Fruit fly (Drosophila melanogaster): ENCODE measurements around the gene ca.

Gene ca

DNA sequence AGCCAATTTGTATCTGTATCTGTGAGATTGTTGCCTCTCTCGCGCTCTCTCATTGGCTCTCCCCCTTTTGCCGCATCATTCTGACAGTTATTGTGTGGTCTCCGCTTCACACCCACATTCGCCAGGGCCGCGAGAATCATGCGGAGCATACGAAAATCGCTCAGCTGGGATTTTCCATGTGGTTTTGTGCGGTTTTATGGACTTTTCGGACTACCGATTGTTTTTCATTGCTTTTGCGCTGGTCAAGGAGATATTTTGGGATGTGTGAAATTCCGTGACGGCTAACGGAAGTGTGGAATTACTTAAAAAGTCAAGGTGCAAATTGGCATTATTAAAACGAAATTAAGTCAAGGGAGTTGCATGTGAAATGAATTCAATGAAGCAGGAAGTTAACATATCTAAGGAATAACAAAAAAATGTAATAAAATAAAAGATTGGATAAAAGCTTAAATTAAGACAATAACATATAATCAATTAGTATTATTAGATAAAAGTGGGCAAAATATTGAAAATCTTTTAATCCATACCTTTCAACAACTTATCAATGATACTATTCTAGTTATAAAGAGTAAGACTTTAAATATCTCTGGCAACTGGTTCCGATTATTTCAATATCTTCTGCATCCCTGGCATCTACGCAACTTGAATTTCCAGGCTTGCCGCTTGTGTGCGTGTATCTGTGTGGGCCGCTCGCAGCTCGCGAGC, 34.4 kb upstream of the ca start (continued):
- TF ChIP-seq CG34406 (GFP tag; optimal IDR thresholded peaks at IDR 0.05) (peak; percentile 30), CG1621 (tag; optimal IDR thresholded peaks at IDR 0.05) (no peak), pdm3 (GFP tag; optimal IDR thresholded peaks at IDR 0.05) (peak; percentile 45), Blimp-1 (GFP tag; optimal IDR thresholded peaks at IDR 0.05) (peak; percentile 16), CG8319 (GFP tag; optimal IDR thresholded peaks at IDR 0.05) (no peak), CG6163 (GFP tag; IDR thresholded peaks at IDR 0.05) (peak; percentile 74), Sox15 (GFP tag; optimal IDR thresholded peaks at IDR 0.05) (no peak), lz (GFP tag; optimal IDR thresholded peaks at IDR 0.05) (peak; percentile 61), achi (GFP tag; optimal IDR thresholded peaks at IDR 0.05) (peak; percentile 69)

DNA sequence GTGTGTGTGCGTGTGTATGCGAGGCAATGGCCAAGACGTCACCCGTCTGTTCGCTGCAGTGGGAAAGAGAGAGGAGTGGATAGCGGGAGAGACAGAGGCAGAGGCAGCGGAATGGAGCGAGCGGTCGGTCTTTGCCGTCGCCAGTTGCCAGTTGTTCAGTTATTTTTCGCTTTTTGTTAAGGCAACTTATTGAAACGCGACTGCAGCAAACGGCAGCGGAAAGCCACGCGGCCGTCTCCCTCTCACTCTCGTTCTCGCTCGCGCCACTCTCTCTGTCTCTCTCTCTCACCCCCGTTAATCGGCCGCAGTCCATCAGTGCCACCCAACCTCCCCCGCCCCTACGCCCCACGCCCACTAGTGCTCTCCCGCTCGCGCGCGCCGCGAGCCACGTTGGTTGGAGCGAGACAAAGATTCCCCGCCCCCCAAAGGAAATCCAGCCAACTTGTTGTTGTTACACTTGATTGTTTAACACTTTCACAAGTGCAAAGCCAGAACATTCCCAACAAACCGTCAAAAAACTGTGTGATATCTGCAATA, 33.7 kb upstream of the ca start:
- TF ChIP-seq CG4318 (GFP tag; optimal IDR thresholded peaks at IDR 0.05) (no peak), CG32006 (GFP tag; optimal IDR thresholded peaks at IDR 0.05) (no peak), CG8632 (GFP tag; optimal IDR thresholded peaks at IDR 0.05) (no peak), vri (GFP tag; optimal IDR thresholded peaks at IDR 0.05) (peak; percentile 67), Eip75B (GFP tag; optimal IDR thresholded peaks at IDR 0.05) (no peak), topi (GFP tag; optimal IDR thresholded peaks at IDR 0.05) (no peak), Sox14 (GFP tag; optimal IDR thresholded peaks at IDR 0.05) (peak; percentile 29), CG16779 (tag; optimal IDR thresholded peaks at IDR 0.05) (no peak), CG10631 (GFP tag; optimal IDR thresholded peaks at IDR 0.05) (no peak), cyc (GFP tag; optimal IDR thresholded peaks at IDR 0.05) (no peak), CG15336 (GFP tag; IDR thresholded peaks at IDR 0.05) (peak; percentile 63), CG6854 (GFP tag; optimal IDR thresholded peaks at IDR 0.05) (peak; percentile 70), Lpt (GFP tag; optimal IDR thresholded peaks at IDR 0.05) (peak; percentile 56), Eip93F (GFP tag; optimal IDR thresholded peaks at IDR 0.05) (no peak), Met (GFP tag; optimal IDR thresholded peaks at IDR 0.05) (no peak), CG11902 (GFP tag; optimal IDR thresholded peaks at IDR 0.05) (no peak), CG3032 (tag; optimal IDR thresholded peaks at IDR 0.05) (peak; percentile 28), CG10669 (GFP tag; optimal IDR thresholded peaks at IDR 0.05) (no peak), CG8119 (GFP tag; IDR thresholded peaks at IDR 0.05) (peak; percentile 65), CG11294 (GFP tag; IDR thresholded peaks at IDR 0.05) (peak; percentile 38; the same call in 1 of the 2 replicates), CG8319 (GFP tag; optimal IDR thresholded peaks at IDR 0.05) (no peak), acj6 (GFP tag; optimal IDR thresholded peaks at IDR 0.05) (no peak), esn (GFP tag; optimal IDR thresholded peaks at IDR 0.05) (no peak), pdm3 (GFP tag; optimal IDR thresholded peaks at IDR 0.05) (no peak), dac (GFP tag; optimal IDR thresholded peaks at IDR 0.05) (no peak), CG11762 (GFP tag; optimal IDR thresholded peaks at IDR 0.05; ENCODE audit: insufficient read depth) (no peak), Sox102F (GFP tag; optimal IDR thresholded peaks at IDR 0.05) (no peak), CG6163 (GFP tag; IDR thresholded peaks at IDR 0.05) (peak; percentile 77), OdsH (GFP tag; optimal IDR thresholded peaks at IDR 0.05) (no peak), ss (GFP tag; optimal IDR thresholded peaks at IDR 0.05) (peak; percentile 53 to 76), salr (GFP tag; optimal IDR thresholded peaks at IDR 0.05) (no peak), Ets96B (tag; optimal IDR thresholded peaks at IDR 0.05) (no peak), net (GFP tag; optimal IDR thresholded peaks at IDR 0.05) (no peak), CG9139 (GFP tag; optimal IDR thresholded peaks at IDR 0.05) (peak; percentile 61), Eip78C (GFP tag) (no peak), spab (GFP tag; optimal IDR thresholded peaks at IDR 0.05) (no peak), lz (GFP tag; optimal IDR thresholded peaks at IDR 0.05) (no peak), CG34406 (GFP tag; optimal IDR thresholded peaks at IDR 0.05) (no peak), Smox (GFP tag; optimal IDR thresholded peaks at IDR 0.05) (no peak), fd85E (GFP tag; optimal IDR thresholded peaks at IDR 0.05) (no peak), achi (GFP tag; optimal IDR thresholded peaks at IDR 0.05) (no peak), CG6792 (GFP tag; optimal IDR thresholded peaks at IDR 0.05) (no peak), CG7368 (GFP tag; optimal IDR thresholded peaks at IDR 0.05) (peak; percentile 27), dsx (GFP tag; optimal IDR thresholded peaks at IDR 0.05; ENCODE audit: poor library complexity, severe bottlenecking) (peak; percentile 13), Hr39 (GFP tag; optimal IDR thresholded peaks at IDR 0.05) (no peak)
